Worm (Caenorhabditis elegans) whole organism, young adult: ENCODE measurements around the gene F53F8.7.
"Not testable (repeated sequence)": the region's sequence is repeated elsewhere in the genome, so short reads cannot be mapped to it uniquely, and the experiment has no call there.

ENCODE experiments used
- C06A6.2 ChIP-seq: fragments of 200-800 bp; sonication (Bioruptor generic); conservative IDR thresholded peaks from 2 replicates; pipeline ENCODE4 v1.3.6; 2022; ENCODE audit warnings: missing genetic modification characterization, missing compliant biosample characterization
- F22D6.2 ChIP-seq: sonication (generic microtip); optimal IDR thresholded peaks from 2 replicates; lab custom pipeline; 2016; ENCODE audit warnings: mild to moderate bottlenecking, missing genetic modification characterization, missing compliant biosample characterization
- T26A5.8 ChIP-seq: sonication (generic microtip); optimal IDR thresholded peaks from 2 replicates; lab custom pipeline; 2016; ENCODE audit warnings: missing genetic modification characterization, missing compliant biosample characterization
- Y67H2A.10 ChIP-seq: fragments of 200-800 bp; sonication (Bioruptor generic); conservative IDR thresholded peaks from 2 replicates; pipeline ENCODE4 v1.3.6; 2022; ENCODE audit warnings: missing genetic modification reagents, missing genetic modification characterization, missing compliant biosample characterization
- Y95B8A.8 ChIP-seq: fragments of 200-800 bp; sonication (Bioruptor generic); IDR thresholded peaks from 2 replicates; pipeline ENCODE4 v1.3.6; 2022; ENCODE audit warnings: missing genetic modification reagents, missing genetic modification characterization, missing compliant biosample characterization
- ceh-40 ChIP-seq: fragments of 200-800 bp; sonication (Bioruptor generic); IDR thresholded peaks from 2 replicates; pipeline ENCODE4 v1.3.6; 2022; ENCODE audit warnings: missing genetic modification characterization, missing compliant biosample characterization
- egl-44 ChIP-seq: fragments of 200-800 bp; sonication (Bioruptor generic); IDR thresholded peaks from 2 replicates; pipeline ENCODE4 v1.3.6; 2022; ENCODE audit warnings: missing genetic modification reagents, missing genetic modification characterization, missing compliant biosample characterization
- lag-1 ChIP-seq: fragments of 200-800 bp; sonication (Bioruptor generic); IDR thresholded peaks from 2 replicates; pipeline ENCODE4 v1.3.6; 2022; ENCODE audit warnings: missing genetic modification reagents, missing genetic modification characterization, missing compliant biosample characterization
- madf-6 ChIP-seq: fragments of 200-800 bp; sonication (Bioruptor generic); IDR thresholded peaks from 2 replicates; pipeline ENCODE4 v1.3.6; 2022; ENCODE audit warnings: missing genetic modification reagents, missing genetic modification characterization, missing compliant biosample characterization
- mel-28 ChIP-seq: sonication (generic microtip); optimal IDR thresholded peaks from 2 replicates; lab custom pipeline; 2016; ENCODE audit warnings: borderline replicate concordance, mild to moderate bottlenecking, missing genetic modification characterization, missing compliant biosample characterization
- snpc-3.4 ChIP-seq: sonication (generic microtip); optimal IDR thresholded peaks from 2 replicates; lab custom pipeline; 2017; ENCODE audit warnings: missing genetic modification characterization, mild to moderate bottlenecking, missing compliant biosample characterization, antibody characterized with exemption, moderate library complexity, missing genotype, missing genetic modification reagents
- snpc-4 ChIP-seq, 5 experiments: fragments of 150-350 bp in 1 of 5; sonication (generic microtip) in 4 of 5; optimal IDR thresholded peaks; 2 replicates each; lab custom pipeline; 2014 to 2018; ENCODE audit warnings: missing genetic modification characterization in 5 of 5, missing biosample characterization in 3 of 5, antibody characterized with exemption in 2 of 5, mild to moderate bottlenecking in 2 of 5, missing compliant biosample characterization in 2 of 5, missing genotype in 2 of 5, moderate library complexity in 2 of 5, missing genetic modification reagents in 1 of 5

- not testable (repeated sequence) for TF ChIP-seq Y67H2A.10 (GFP tag; lab: Robert Waterston, UW); egl-44 (GFP tag; lab: Robert Waterston, UW); T26A5.8 (tag; lab: Kevin White, UChicago); C06A6.2; ceh-40; F22D6.2; mel-28 (tag; lab: Kevin White, UChicago); madf-6 (GFP tag; lab: Robert Waterston, UW); Y95B8A.8 (GFP tag; lab: Robert Waterston, UW); lag-1 (GFP tag; lab: Robert Waterston, UW)
- TF ChIP-seq snpc-4 (GFP tag; optimal IDR thresholded peaks at IDR 0.05; lab: Kevin White, UChicago) (peak; percentile 91), snpc-4 (tag; optimal IDR thresholded peaks at IDR 0.05; lab: Kevin White, UChicago) (peak; percentile 63 to 96 (median 92)), snpc-3.4 (tag; lab: Kevin White, UChicago) (peak; percentile 64)
Measured at ce11 chrV:20698837-20699236, 671 bp upstream of the F53F8.7 start.
